Fruit fly (Drosophila melanogaster): ENCODE results near the gene CG15743.

DNA sequence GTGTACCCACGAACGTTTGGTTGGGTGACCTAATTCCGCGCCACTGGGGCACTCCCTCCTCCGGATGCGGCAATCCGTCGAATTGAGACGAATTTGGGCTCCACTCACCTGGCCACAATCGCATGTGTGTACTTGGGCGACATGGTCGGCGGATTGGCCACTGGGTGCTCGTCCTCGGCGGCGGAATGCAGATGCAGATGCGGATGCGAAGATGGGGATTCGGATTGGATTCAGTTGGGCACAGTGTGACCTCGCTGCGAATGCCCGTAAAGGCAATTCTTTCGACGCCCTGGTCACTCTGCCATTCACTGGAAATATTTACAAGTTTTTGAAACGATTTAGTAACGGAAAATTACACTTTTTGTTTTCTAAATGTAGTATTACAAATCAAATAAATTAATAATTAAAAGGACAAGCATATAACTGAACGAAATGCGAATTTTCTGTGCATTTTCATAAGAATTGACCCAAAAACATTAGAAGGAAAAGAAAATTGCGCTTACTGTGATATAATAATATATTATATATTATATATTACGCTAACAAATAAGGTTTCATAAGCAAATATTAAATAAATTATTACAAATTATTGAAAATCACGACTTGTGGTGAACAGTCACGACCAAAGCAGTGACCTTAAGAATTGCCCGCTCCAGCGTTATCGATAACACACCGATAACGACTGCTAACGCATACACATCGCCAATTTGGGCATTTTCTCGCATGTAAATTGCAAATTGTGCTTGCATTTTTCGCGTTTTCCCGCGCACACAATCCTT, 11.1 kb downstream of the CG15743 start, which contains the start of gene CG1622:
- TF ChIP-seq Eip93F (GFP tag; optimal IDR thresholded peaks at IDR 0.05) = no peak
- TF ChIP-seq OdsH (GFP tag; optimal IDR thresholded peaks at IDR 0.05) = no peak
- TF ChIP-seq CG34406 (GFP tag; optimal IDR thresholded peaks at IDR 0.05) = no peak
- no peak for TF ChIP-seq Lpt (GFP tag; optimal IDR thresholded peaks at IDR 0.05)
- no peak for TF ChIP-seq CG10631 (GFP tag; optimal IDR thresholded peaks at IDR 0.05)
- peak; percentile 42; the same call in 1 of the 3 replicates for TF ChIP-seq CG6163 (GFP tag; IDR thresholded peaks at IDR 0.05)
- TF ChIP-seq vri (GFP tag; optimal IDR thresholded peaks at IDR 0.05) = no peak
- no peak for TF ChIP-seq CG6276 (GFP tag; optimal IDR thresholded peaks at IDR 0.05)
- TF ChIP-seq Sox102F (GFP tag; optimal IDR thresholded peaks at IDR 0.05) = no peak
- TF ChIP-seq achi (GFP tag; optimal IDR thresholded peaks at IDR 0.05) = no peak
- no peak for TF ChIP-seq lz (GFP tag; optimal IDR thresholded peaks at IDR 0.05)

Measured in whole organism, prepupa.